Worm (Caenorhabditis elegans): Measurements from ENCODE around the gene sri-18.
A peak's percentile ranks its signal among the peaks of the same experiment; 100 is the strongest.

ce11 chrV:10237959-10238444 lies 22.4 kb downstream of the sri-18 start:
- TF ChIP-seq unc-62 (GFP tag; optimal IDR thresholded peaks at IDR 0.05) (no peak), nfya-2 (GFP tag; IDR thresholded peaks at IDR 0.05) (no peak), repo-1 (tag; optimal IDR thresholded peaks at IDR 0.05) (no peak), T26A5.8 (tag; optimal IDR thresholded peaks at IDR 0.05) (peak; percentile 60), Y79H2A.3 (GFP tag; conservative IDR thresholded peaks at IDR 0.05) (peak; percentile 95), ama-1 (optimal IDR thresholded peaks at IDR 0.05) (no peak), ama-1 (GFP tag; optimal IDR thresholded peaks at IDR 0.05) (no peak), pha-4 (tag; optimal IDR thresholded peaks at IDR 0.05) (no peak), snpc-4 (GFP tag; optimal IDR thresholded peaks at IDR 0.05) (no peak), snpc-4 (tag; optimal IDR thresholded peaks at IDR 0.05) (peak in 1 of 4 experiments; percentile 2), nhr-120 (GFP tag; IDR thresholded peaks at IDR 0.05) (no peak), ceh-79 (tag; optimal IDR thresholded peaks at IDR 0.05) (peak; percentile 83), hrde-1 (tag; optimal IDR thresholded peaks at IDR 0.05; ENCODE audit: borderline replicate concordance) (peak; percentile 77)
